Worm (Caenorhabditis elegans) whole organism, early embryonic: ENCODE results near the gene T16G12.13.

Experiments
- B0310.2 ChIP-seq: sonication (generic microtip); optimal IDR thresholded peaks from 2 replicates; lab custom pipeline; 2016; ENCODE audit warnings: mild to moderate bottlenecking, missing genetic modification characterization, missing compliant biosample characterization
- F13C5.2 ChIP-seq: sonication (generic microtip); optimal IDR thresholded peaks from 2 replicates; lab custom pipeline; 2017; ENCODE audit warnings: mild to moderate bottlenecking, missing genetic modification characterization, inconsistent platforms, missing compliant biosample characterization
- aly-1 ChIP-seq: sonication (generic microtip); optimal IDR thresholded peaks from 2 replicates; lab custom pipeline; 2016; ENCODE audit warnings: missing genetic modification characterization, missing compliant biosample characterization
- ama-1 ChIP-seq: fragments of 150-350 bp; optimal IDR thresholded peaks from 2 replicates; lab custom pipeline; 2014
- ceh-13 ChIP-seq: fragments of 200-800 bp; sonication (Bioruptor generic); optimal IDR thresholded peaks from 2 replicates; lab custom pipeline; 2018; ENCODE audit warnings: mild to moderate bottlenecking, missing genetic modification characterization, missing compliant biosample characterization
- ceh-36 ChIP-seq: sonication (generic microtip); optimal IDR thresholded peaks from 2 replicates; lab custom pipeline; 2016; ENCODE audit warnings: missing genetic modification characterization, inconsistent platforms, missing compliant biosample characterization
- ets-7 ChIP-seq: sonication (generic microtip); optimal IDR thresholded peaks from 2 replicates; lab custom pipeline; 2016; ENCODE audit warnings: missing genotype, missing genetic modification characterization, missing compliant biosample characterization
- flt-1 ChIP-seq: fragments of 200-800 bp; sonication (Bioruptor generic); IDR thresholded peaks from 2 replicates; pipeline ENCODE4 v1.3.6; 2022; ENCODE audit warnings: missing genetic modification characterization, missing compliant biosample characterization
- hmbx-1 ChIP-seq: sonication (generic microtip); optimal IDR thresholded peaks from 2 replicates; lab custom pipeline; 2016; ENCODE audit warnings: mild to moderate bottlenecking, missing genetic modification characterization, missing compliant biosample characterization
- hmg-4 ChIP-seq: fragments of 200-800 bp; sonication (Bioruptor generic); optimal IDR thresholded peaks from 2 replicates; lab custom pipeline; 2018; ENCODE audit warnings: mild to moderate bottlenecking, missing genetic modification characterization, missing compliant biosample characterization
- hnd-1 ChIP-seq: sonication (generic microtip); optimal IDR thresholded peaks from 2 replicates; lab custom pipeline; 2016; ENCODE audit warnings: missing genetic modification characterization, missing compliant biosample characterization
- pes-1 ChIP-seq: fragments of 200-800 bp; sonication (Bioruptor generic); IDR thresholded peaks from 2 replicates; pipeline ENCODE4 v1.3.6; 2022; ENCODE audit warnings: missing genetic modification reagents, missing genetic modification characterization, missing compliant biosample characterization
- scrt-1 ChIP-seq: fragments of 200-800 bp; sonication (Bioruptor generic); IDR thresholded peaks from 2 replicates; pipeline ENCODE4 v1.3.6; 2022; ENCODE audit warnings: missing genetic modification characterization, missing compliant biosample characterization
- sea-1 ChIP-seq: fragments of 200-800 bp; sonication (Bioruptor generic); conservative IDR thresholded peaks from 2 replicates; pipeline ENCODE4 v1.3.6; 2022; ENCODE audit warnings: missing genetic modification characterization, missing compliant biosample characterization
- tbx-11 ChIP-seq: fragments of 200-800 bp; sonication (Bioruptor generic); IDR thresholded peaks from 2 replicates; pipeline ENCODE4 v1.3.6; 2022; ENCODE audit warnings: missing genetic modification characterization, missing compliant biosample characterization
- tbx-37 ChIP-seq: fragments of 200-800 bp; sonication (Bioruptor generic); conservative IDR thresholded peaks from 2 replicates; pipeline ENCODE4 v1.3.6; 2022; ENCODE audit warnings: missing genetic modification reagents, missing genetic modification characterization, missing compliant biosample characterization
- tra-4 ChIP-seq: sonication (generic microtip); optimal IDR thresholded peaks from 2 replicates; lab custom pipeline; 2017; ENCODE audit warnings: missing genetic modification characterization, missing compliant biosample characterization

Gene T16G12.13

ce11 chrIII:10069278-10069677 is 8.6 kb downstream of the T16G12.13 start, which contains the start of gene T16G12.6:
Gene T16G12.6 (plus strand): TSS chrIII:10069578.
- TF ChIP-seq tbx-37 (GFP tag; lab: Robert Waterston, UW), result no peak
- TF ChIP-seq tbx-11 (GFP tag; lab: Robert Waterston, UW), result no peak
- TF ChIP-seq pes-1 (GFP tag; lab: Robert Waterston, UW), result no peak
- no peak for TF ChIP-seq scrt-1 (GFP tag; lab: Robert Waterston, UW)
- no peak for TF ChIP-seq ama-1
- TF ChIP-seq ceh-36 (tag; lab: Kevin White, UChicago), result no peak

ce11 chrIII:10076042-10076441 is 15.4 kb downstream of the T16G12.13 start:
- TF ChIP-seq tra-4 (no peak), hnd-1 (tag; lab: Kevin White, UChicago) (no peak), F13C5.2 (tag; lab: Kevin White, UChicago) (no peak), scrt-1 (GFP tag; lab: Robert Waterston, UW) (no peak), ceh-36 (tag; lab: Kevin White, UChicago) (no peak), ama-1 (no peak), tbx-37 (GFP tag; lab: Robert Waterston, UW) (no peak), sea-1 (no peak), hmbx-1 (tag; lab: Kevin White, UChicago) (no peak), tbx-11 (GFP tag; lab: Robert Waterston, UW) (no peak), B0310.2 (tag; lab: Kevin White, UChicago) (no peak), pes-1 (GFP tag; lab: Robert Waterston, UW) (no peak)

- TF ChIP-seq ceh-13 (GFP tag; lab: Kevin White, UChicago), result no peak
- TF ChIP-seq hmbx-1 (tag; lab: Kevin White, UChicago), result no peak
- no peak for TF ChIP-seq tbx-11 (GFP tag; lab: Robert Waterston, UW)
- no peak for TF ChIP-seq ama-1
- TF ChIP-seq tra-4, result no peak
- no peak for TF ChIP-seq scrt-1 (GFP tag; lab: Robert Waterston, UW)
- TF ChIP-seq B0310.2 (tag; lab: Kevin White, UChicago), result no peak
- no peak for TF ChIP-seq hmg-4
- TF ChIP-seq pes-1 (GFP tag; lab: Robert Waterston, UW), result no peak
- no peak for TF ChIP-seq tbx-37 (GFP tag; lab: Robert Waterston, UW)
- no peak for TF ChIP-seq sea-1
- TF ChIP-seq aly-1 (tag; lab: Kevin White, UChicago), result no peak
These were observed 17.5 kb downstream of the T16G12.13 start, which contains the start of gene T16G12.9 for ce11 chrIII:10078151-10078550. Gene T16G12.9 (minus strand): TSS chrIII:10078251.

ce11 chrIII:10078784-10079183 is 18.1 kb downstream of the T16G12.13 start:
- TF ChIP-seq ama-1 (no peak), ceh-36 (tag; lab: Kevin White, UChicago) (no peak), flt-1 (GFP tag; lab: Robert Waterston, UW) (no peak), hmg-4 (no peak), tra-4 (no peak)

ce11 chrIII:10083242-10083641 is 22.6 kb downstream of the T16G12.13 start, which contains the start of gene T16H12.3:
Gene T16H12.3 (minus strand): TSS chrIII:10083292.
- no peak for TF ChIP-seq F13C5.2 (tag; lab: Kevin White, UChicago)
- no peak for TF ChIP-seq sea-1
- no peak for TF ChIP-seq tbx-37 (GFP tag; lab: Robert Waterston, UW)
- TF ChIP-seq tbx-11 (GFP tag; lab: Robert Waterston, UW), result no peak
- TF ChIP-seq hnd-1 (tag; lab: Kevin White, UChicago), result no peak
- no peak for TF ChIP-seq scrt-1 (GFP tag; lab: Robert Waterston, UW)
- no peak for TF ChIP-seq pes-1 (GFP tag; lab: Robert Waterston, UW)
- TF ChIP-seq aly-1 (tag; lab: Kevin White, UChicago), result no peak

DNA sequence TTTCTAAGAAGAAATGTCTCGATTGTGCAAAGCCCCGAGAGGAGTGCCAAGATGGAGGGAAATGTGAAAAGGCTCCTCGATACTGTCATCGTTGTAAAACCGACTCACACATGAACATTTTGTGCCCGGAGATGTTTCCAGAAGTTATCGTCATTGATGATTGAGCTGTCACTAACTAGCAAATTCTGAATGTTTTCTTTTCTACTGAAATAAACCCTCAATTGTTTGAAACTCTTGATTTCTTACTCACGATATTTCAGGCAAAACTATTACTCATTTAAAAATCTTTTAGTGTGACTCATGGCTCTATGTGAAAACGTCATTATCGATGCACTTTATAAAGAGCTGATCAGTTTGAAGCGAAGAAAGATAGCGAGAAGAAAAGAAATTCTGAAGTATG is 24.4 kb downstream of the T16G12.13 start, which contains the start of gene T16H12.13:
Gene T16H12.13 (plus strand): TSS at position 301 of the 400 bp plus-strand sequence.
- TF ChIP-seq F13C5.2 (tag; lab: Kevin White, UChicago), result no peak
- no peak for TF ChIP-seq hmg-4
- TF ChIP-seq B0310.2 (tag; lab: Kevin White, UChicago), result no peak
- no peak for TF ChIP-seq ceh-36 (tag; lab: Kevin White, UChicago)
- no peak for TF ChIP-seq ets-7 (tag; lab: Kevin White, UChicago)
- TF ChIP-seq pes-1 (GFP tag; lab: Robert Waterston, UW), result no peak
- TF ChIP-seq ama-1, result no peak
- no peak for TF ChIP-seq ceh-13 (GFP tag; lab: Kevin White, UChicago)
- no peak for TF ChIP-seq scrt-1 (GFP tag; lab: Robert Waterston, UW)
- no peak for TF ChIP-seq hnd-1 (tag; lab: Kevin White, UChicago)
- no peak for TF ChIP-seq tbx-11 (GFP tag; lab: Robert Waterston, UW)
- TF ChIP-seq tbx-37 (GFP tag; lab: Robert Waterston, UW), result no peak
- TF ChIP-seq sea-1, result no peak
- no peak for TF ChIP-seq tra-4
- no peak for TF ChIP-seq flt-1 (GFP tag; lab: Robert Waterston, UW)

DNA sequence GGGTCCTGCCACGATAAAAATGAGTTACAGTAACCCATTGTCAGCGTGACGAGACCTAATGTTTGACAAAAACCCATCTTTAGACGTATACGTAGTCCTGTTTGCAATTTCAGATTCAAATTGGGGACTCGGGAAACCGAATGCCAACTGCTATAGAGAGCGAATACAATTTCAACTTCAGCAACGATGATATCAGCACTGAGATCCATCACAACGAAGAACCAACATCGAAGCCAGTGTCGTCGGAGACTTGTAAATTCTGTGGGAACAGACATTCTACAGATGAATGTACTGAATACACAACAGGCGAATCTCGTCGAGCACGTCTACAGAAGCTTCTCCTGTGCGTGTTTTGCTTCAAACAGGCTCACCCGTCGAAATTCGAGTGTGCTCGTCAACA is 24.9 kb downstream of the T16G12.13 start:
- TF ChIP-seq pes-1 (GFP tag; lab: Robert Waterston, UW) (no peak), ceh-36 (tag; lab: Kevin White, UChicago) (no peak), ceh-13 (GFP tag; lab: Kevin White, UChicago) (no peak), tbx-11 (GFP tag; lab: Robert Waterston, UW) (no peak), hnd-1 (tag; lab: Kevin White, UChicago) (no peak), tbx-37 (GFP tag; lab: Robert Waterston, UW) (no peak), scrt-1 (GFP tag; lab: Robert Waterston, UW) (no peak), sea-1 (no peak), hmbx-1 (tag; lab: Kevin White, UChicago) (no peak), ama-1 (no peak), hmg-4 (no peak), ets-7 (tag; lab: Kevin White, UChicago) (no peak), tra-4 (no peak), B0310.2 (tag; lab: Kevin White, UChicago) (no peak), flt-1 (GFP tag; lab: Robert Waterston, UW) (no peak), F13C5.2 (tag; lab: Kevin White, UChicago) (no peak), aly-1 (tag; lab: Kevin White, UChicago) (no peak)
